Worm (Caenorhabditis elegans) whole organism, L4 larva: ENCODE measurements around the gene clec-139.

Source experiments
- dve-1 ChIP-seq: sonication (generic microtip); optimal IDR thresholded peaks from 2 replicates; lab custom pipeline; 2017; ENCODE audit warnings: antibody characterized with exemption, mild to moderate bottlenecking, missing genetic modification characterization, missing compliant biosample characterization; ENCODE audit not compliant: insufficient read depth
- unc-62 ChIP-seq, 3 experiments: fragments of 150-350 bp in 1 of 3; sonication (generic microtip); optimal IDR thresholded peaks in 2 of 3; peaks in 1 of 3; 1 replicate in 1 of 3; 2 replicates in 2 of 3; lab custom pipeline; 2014 to 2017; ENCODE audit warnings: missing biosample characterization in 3 of 3, missing genetic modification characterization in 3 of 3, missing genetic modification reagents in 3 of 3, missing genotype in 1 of 3

ce11 chrII:4604680-4605079 lies 16.9 kb downstream of the clec-139 start:
- no peak for TF ChIP-seq dve-1 (tag; lab: Kevin White, UChicago)
- no peak for TF ChIP-seq unc-62 (GFP tag; optimal IDR thresholded peaks at IDR 0.05 in 1 of 2; lab: Kevin White, UChicago)
- no peak for TF ChIP-seq unc-62 (tag; optimal IDR thresholded peaks at IDR 0.05; lab: Kevin White, UChicago)
